Fruit fly (Drosophila melanogaster) whole organism, prepupa: ENCODE results near the gene CG2061.
A peak's percentile ranks its signal among the peaks of the same experiment; 100 is the strongest.

ENCODE experiments used
- Blimp-1 ChIP-seq: fragments of 200-800 bp; sonication (Bioruptor generic); optimal IDR thresholded peaks from 3 replicates; lab custom pipeline; 2017; ENCODE audit warnings: missing biosample characterization, missing genetic modification characterization, mild to moderate bottlenecking, moderate library complexity, missing genetic modification reagents
- CG10631 ChIP-seq: fragments of 200-800 bp; sonication (Bioruptor generic); optimal IDR thresholded peaks from 2 replicates; lab custom pipeline; 2016; ENCODE audit warnings: missing biosample characterization, missing genetic modification characterization
- CG10669 ChIP-seq: fragments of 200-800 bp; sonication (Bioruptor generic); optimal IDR thresholded peaks from 3 replicates; lab custom pipeline; 2018; ENCODE audit warnings: missing biosample characterization, mild to moderate bottlenecking, missing genetic modification characterization, moderate library complexity
- CG11294 ChIP-seq: fragments of 200-800 bp; sonication (Bioruptor generic); IDR thresholded peaks from 2 replicates; pipeline ENCODE4 v1.3.6; 2022; ENCODE audit warnings: missing biosample characterization, missing genetic modification characterization
- CG1621 ChIP-seq: fragments of 200-800 bp; sonication (Bioruptor generic); optimal IDR thresholded peaks from 3 replicates; lab custom pipeline; 2018; ENCODE audit warnings: missing biosample characterization, mild to moderate bottlenecking, missing genetic modification characterization
- CG16779 ChIP-seq: fragments of 200-800 bp; sonication (Bioruptor generic); optimal IDR thresholded peaks from 3 replicates; lab custom pipeline; 2017; ENCODE audit warnings: missing biosample characterization, mild to moderate bottlenecking, missing genetic modification characterization
- CG3032 ChIP-seq: fragments of 200-800 bp; optimal IDR thresholded peaks from 2 replicates; lab custom pipeline; 2019; ENCODE audit warnings: missing biosample characterization, mild to moderate bottlenecking, missing genetic modification characterization, moderate library complexity
- CG31627 ChIP-seq: fragments of 200-800 bp; sonication (Bioruptor generic); optimal IDR thresholded peaks from 3 replicates; lab custom pipeline; 2016; ENCODE audit warnings: missing biosample characterization, missing genetic modification characterization
- CG32006 ChIP-seq: fragments of 200-800 bp; sonication (Bioruptor generic); optimal IDR thresholded peaks from 3 replicates; lab custom pipeline; 2017; ENCODE audit warnings: missing biosample characterization, mild to moderate bottlenecking, missing genetic modification characterization
- CG34406 ChIP-seq: fragments of 200-800 bp; sonication (Bioruptor generic); optimal IDR thresholded peaks from 3 replicates; lab custom pipeline; 2016; ENCODE audit warnings: missing biosample characterization, missing genetic modification characterization
- CG4318 ChIP-seq: fragments of 200-800 bp; sonication (Bioruptor generic); optimal IDR thresholded peaks from 3 replicates; lab custom pipeline; 2017; ENCODE audit warnings: missing biosample characterization, mild to moderate bottlenecking, missing genetic modification characterization
- CG6163 ChIP-seq: fragments of 200-800 bp; sonication (Bioruptor generic); IDR thresholded peaks from 3 replicates; pipeline ENCODE4 v1.3.6; 2022; ENCODE audit warnings: missing biosample characterization, missing genetic modification characterization
- CG6792 ChIP-seq: fragments of 200-800 bp; sonication (Bioruptor generic); optimal IDR thresholded peaks from 3 replicates; lab custom pipeline; 2016; ENCODE audit warnings: missing biosample characterization, missing genetic modification characterization
- CG6854 ChIP-seq: fragments of 200-800 bp; sonication (Bioruptor generic); optimal IDR thresholded peaks from 2 replicates; lab custom pipeline; 2017; ENCODE audit warnings: missing biosample characterization, mild to moderate bottlenecking, missing genetic modification characterization
- CG9139 ChIP-seq: fragments of 200-800 bp; sonication (Bioruptor generic); optimal IDR thresholded peaks from 3 replicates; lab custom pipeline; 2017; ENCODE audit warnings: missing biosample characterization, mild to moderate bottlenecking, missing genetic modification characterization
- Eip78C ChIP-seq: fragments of 200-800 bp; sonication (Bioruptor generic); peaks from one replicate; lab custom pipeline; 2016; ENCODE audit warnings: missing biosample characterization, missing genetic modification characterization
- Ets21C ChIP-seq: fragments of 200-800 bp; sonication (Bioruptor generic); optimal IDR thresholded peaks from 3 replicates; lab custom pipeline; 2016; ENCODE audit warnings: missing biosample characterization, missing genetic modification characterization
- Hr39 ChIP-seq: fragments of 200-800 bp; sonication (Bioruptor generic); optimal IDR thresholded peaks from 2 replicates; lab custom pipeline; 2016; ENCODE audit warnings: missing biosample characterization, missing genetic modification characterization
- Hr4 ChIP-seq: fragments of 200-800 bp; sonication (Bioruptor generic); optimal IDR thresholded peaks from 3 replicates; lab custom pipeline; 2016; ENCODE audit warnings: missing biosample characterization, missing genetic modification characterization
- Lpt ChIP-seq: fragments of 200-800 bp; sonication (Bioruptor generic); optimal IDR thresholded peaks from 3 replicates; lab custom pipeline; 2016; ENCODE audit warnings: missing biosample characterization, missing genetic modification characterization
- Met ChIP-seq: fragments of 200-800 bp; sonication (Bioruptor generic); optimal IDR thresholded peaks from 3 replicates; lab custom pipeline; 2016; ENCODE audit warnings: missing biosample characterization, missing genetic modification characterization
- OdsH ChIP-seq: fragments of 200-800 bp; sonication (Bioruptor generic); optimal IDR thresholded peaks from 3 replicates; lab custom pipeline; 2016; ENCODE audit warnings: missing biosample characterization, missing genetic modification characterization
- Sox102F ChIP-seq: fragments of 200-800 bp; sonication (Bioruptor generic); optimal IDR thresholded peaks from 2 replicates; lab custom pipeline; 2016; ENCODE audit warnings: missing biosample characterization, mild to moderate bottlenecking, missing genetic modification characterization
- Sox14 ChIP-seq: fragments of 200-800 bp; sonication (Bioruptor generic); optimal IDR thresholded peaks from 3 replicates; lab custom pipeline; 2016; ENCODE audit warnings: missing biosample characterization, missing genetic modification characterization
- achi ChIP-seq: fragments of 200-800 bp; sonication (Bioruptor generic); optimal IDR thresholded peaks from 3 replicates; lab custom pipeline; 2016; ENCODE audit warnings: missing biosample characterization, missing genetic modification characterization
- cyc ChIP-seq: fragments of 200-800 bp; sonication (Bioruptor generic); optimal IDR thresholded peaks from 3 replicates; lab custom pipeline; 2016; ENCODE audit warnings: missing biosample characterization, missing genetic modification characterization
- dsx ChIP-seq: fragments of 200-800 bp; optimal IDR thresholded peaks from 3 replicates; lab custom pipeline; 2019; ENCODE audit warnings: missing biosample characterization, mild to moderate bottlenecking, missing genetic modification characterization, moderate library complexity; ENCODE audit not compliant: poor library complexity, severe bottlenecking
- eg ChIP-seq: fragments of 200-800 bp; sonication (Bioruptor generic); IDR thresholded peaks from 3 replicates; pipeline ENCODE4 v1.3.6; 2022; ENCODE audit warnings: missing biosample characterization, missing genetic modification characterization
- fkh ChIP-seq: fragments of 200-800 bp; sonication (Bioruptor generic); optimal IDR thresholded peaks from 3 replicates; lab custom pipeline; 2017; ENCODE audit warnings: missing biosample characterization, mild to moderate bottlenecking, missing genetic modification characterization, moderate library complexity
- lz ChIP-seq: fragments of 200-800 bp; sonication (Bioruptor generic); optimal IDR thresholded peaks from 3 replicates; lab custom pipeline; 2016; ENCODE audit warnings: missing biosample characterization, missing genetic modification characterization
- pdm3 ChIP-seq: fragments of 200-800 bp; sonication (Bioruptor generic); optimal IDR thresholded peaks from 3 replicates; lab custom pipeline; 2016; ENCODE audit warnings: missing biosample characterization, missing genetic modification characterization
- salr ChIP-seq, 2 experiments: fragments of 200-800 bp; sonication (Bioruptor generic); optimal IDR thresholded peaks; 3 replicates each; lab custom pipeline; 2016 to 2018; ENCODE audit warnings: missing biosample characterization in 2 of 2, missing genetic modification characterization in 2 of 2, mild to moderate bottlenecking in 1 of 2
- spab ChIP-seq: fragments of 200-800 bp; sonication (Bioruptor generic); optimal IDR thresholded peaks from 2 replicates; lab custom pipeline; 2017; ENCODE audit warnings: missing biosample characterization, mild to moderate bottlenecking, missing genetic modification characterization, missing genetic modification reagents
- svp ChIP-seq: fragments of 200-800 bp; sonication (Bioruptor generic); peaks from one replicate; lab custom pipeline; 2016; ENCODE audit warnings: missing biosample characterization, missing genetic modification characterization
- vri ChIP-seq: fragments of 200-800 bp; sonication (Bioruptor generic); optimal IDR thresholded peaks from 3 replicates; lab custom pipeline; 2016; ENCODE audit warnings: missing biosample characterization, mild to moderate bottlenecking, missing genetic modification characterization

CG2061 gene

DNA sequence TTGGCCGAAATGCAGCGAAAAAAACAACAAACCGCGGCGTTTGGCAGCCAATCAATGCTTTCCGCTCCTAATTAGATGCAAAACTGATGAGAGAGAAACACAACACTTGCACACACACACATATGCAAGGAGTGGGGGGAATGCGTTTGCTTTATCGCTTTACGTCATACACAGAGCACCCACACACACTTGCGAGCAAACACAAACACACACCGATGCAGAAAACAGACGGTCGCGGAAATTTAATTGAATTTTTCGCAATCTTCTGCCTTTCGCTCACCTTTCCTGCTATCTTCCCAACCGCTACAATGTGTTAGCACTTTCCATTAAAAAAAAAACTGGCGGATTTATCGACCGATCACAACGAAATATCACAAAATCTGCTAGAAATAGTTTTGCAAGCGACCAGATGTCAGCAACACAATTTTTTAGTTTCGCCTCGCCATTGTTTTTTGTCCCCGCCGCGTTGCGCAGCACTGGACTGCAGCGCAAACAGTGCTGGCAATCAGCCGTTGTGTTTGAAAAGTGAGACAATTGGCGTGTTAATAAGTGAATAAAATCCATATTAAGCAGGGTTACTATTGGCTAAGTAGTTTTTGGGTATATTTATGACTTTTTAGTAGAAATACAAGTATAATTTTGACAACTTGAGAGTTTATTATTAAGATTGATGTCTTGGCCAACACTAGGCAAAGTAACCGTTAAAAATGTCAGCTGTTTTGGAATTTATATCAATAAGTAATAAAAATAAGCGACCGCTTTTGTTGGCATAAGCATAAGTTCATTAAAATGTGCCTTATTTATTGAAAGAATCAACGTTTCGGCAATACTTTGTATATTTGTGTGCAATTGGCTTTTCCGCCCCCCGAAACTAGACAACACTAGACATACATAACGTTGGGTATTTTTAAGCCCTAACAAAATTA is 44.6 kb downstream of the CG2061 start, which contains the start of gene Klp10A (continued):
- TF ChIP-seq dsx (GFP tag; lab: Kevin White, UChicago) = no peak
- no peak for TF ChIP-seq pdm3 (GFP tag; lab: Kevin White, UChicago)
- no peak for TF ChIP-seq spab (GFP tag; lab: Kevin White, UChicago)
- no peak for TF ChIP-seq OdsH
- TF ChIP-seq CG6792 (GFP tag; lab: Kevin White, UChicago) = no peak
- TF ChIP-seq CG31627 (GFP tag; lab: Kevin White, UChicago) = peak; percentile 39
- no peak for TF ChIP-seq CG11294 (GFP tag; lab: Robert Waterston, UW)
- TF ChIP-seq Sox102F = no peak
- TF ChIP-seq vri (GFP tag; lab: Kevin White, UChicago) = peak; percentile 87
- peak; percentile 77 for TF ChIP-seq Eip78C
- TF ChIP-seq eg = no peak
- TF ChIP-seq CG4318 (GFP tag; lab: Kevin White, UChicago) = no peak
- peak; percentile 36 for TF ChIP-seq CG10631 (GFP tag; lab: Kevin White, UChicago)
- no peak for TF ChIP-seq CG16779 (tag; lab: Kevin White, UChicago)
- TF ChIP-seq Lpt (GFP tag; lab: Kevin White, UChicago) = no peak
- no peak for TF ChIP-seq Ets21C (GFP tag; lab: Kevin White, UChicago)
- no peak for TF ChIP-seq salr (GFP tag; optimal IDR thresholded peaks at IDR 0.05; lab: Kevin White, UChicago)
- TF ChIP-seq Sox14 (GFP tag; lab: Kevin White, UChicago) = peak; percentile 51
- peak; percentile 76 for TF ChIP-seq svp (GFP tag; lab: Kevin White, UChicago)
- no peak for TF ChIP-seq CG6854
- TF ChIP-seq lz (GFP tag; lab: Kevin White, UChicago) = peak; percentile 48
- TF ChIP-seq CG10669 (GFP tag; lab: Kevin White, UChicago) = no peak
- TF ChIP-seq, all 60 proteins: peak for 19

DNA sequence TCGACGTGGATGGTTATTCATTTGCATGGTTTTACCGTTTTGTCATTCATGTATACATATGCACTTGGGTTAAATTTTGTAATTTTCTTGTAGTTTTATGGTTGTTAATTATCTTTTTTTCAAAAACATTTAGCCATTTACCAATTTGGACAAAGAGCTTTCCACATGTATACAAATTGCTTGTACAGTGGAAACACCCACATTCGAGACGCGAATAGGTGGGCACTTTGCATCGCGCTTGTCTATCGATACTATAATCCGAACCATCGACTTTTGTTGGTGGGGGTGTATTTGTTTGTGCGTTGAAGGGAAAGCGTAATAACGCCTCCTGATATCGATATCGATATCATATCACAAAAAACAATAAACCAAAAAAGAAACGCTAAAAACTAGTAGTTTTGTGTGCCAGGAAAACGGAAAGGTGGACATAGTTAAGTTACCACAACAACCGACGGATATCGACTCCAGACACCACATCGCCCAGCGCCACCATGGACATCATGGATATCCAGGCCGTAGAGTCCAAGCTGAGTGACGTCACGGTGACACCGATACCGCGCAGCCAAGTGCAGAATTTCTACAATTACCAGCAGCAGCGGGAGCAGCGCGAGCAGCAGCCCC is 45.4 kb downstream of the CG2061 start, which contains the start of gene CDK2AP1:
Gene CDK2AP1 (plus strand): TSS at position 294 of the 621 bp plus-strand sequence.
- peak; percentile 3 for TF ChIP-seq OdsH
- no peak for TF ChIP-seq CG6163 (GFP tag; lab: Robert Waterston, UW)
- TF ChIP-seq fkh (GFP tag; lab: Kevin White, UChicago) = peak; percentile 6
- peak; percentile 7 for TF ChIP-seq CG32006 (GFP tag; lab: Kevin White, UChicago)
- no peak for TF ChIP-seq CG34406
- no peak for TF ChIP-seq CG9139 (GFP tag; lab: Kevin White, UChicago)
- peak; percentile 10 for TF ChIP-seq dsx (GFP tag; lab: Kevin White, UChicago)
- peak; percentile 18 for TF ChIP-seq vri (GFP tag; lab: Kevin White, UChicago)
- TF ChIP-seq Met (GFP tag; lab: Kevin White, UChicago) = no peak
- TF ChIP-seq cyc (GFP tag; lab: Kevin White, UChicago) = peak; percentile 7
- peak; percentile 74 for TF ChIP-seq CG1621 (tag; lab: Kevin White, UChicago)
- TF ChIP-seq CG3032 (tag; lab: Kevin White, UChicago) = peak; percentile 30
- TF ChIP-seq Sox102F = no peak
- no peak for TF ChIP-seq CG11294 (GFP tag; lab: Robert Waterston, UW)
- TF ChIP-seq achi (GFP tag; lab: Kevin White, UChicago) = no peak
- TF ChIP-seq Sox14 (GFP tag; lab: Kevin White, UChicago) = peak; percentile 54
- peak; percentile 12 for TF ChIP-seq CG10631 (GFP tag; lab: Kevin White, UChicago)
- peak; percentile 36 for TF ChIP-seq CG31627 (GFP tag; lab: Kevin White, UChicago)
- peak; percentile 34 for TF ChIP-seq Hr39 (GFP tag; lab: Kevin White, UChicago)
- peak; percentile 30 for TF ChIP-seq pdm3 (GFP tag; lab: Kevin White, UChicago)
- TF ChIP-seq, all 60 proteins: peak for 13

DNA sequence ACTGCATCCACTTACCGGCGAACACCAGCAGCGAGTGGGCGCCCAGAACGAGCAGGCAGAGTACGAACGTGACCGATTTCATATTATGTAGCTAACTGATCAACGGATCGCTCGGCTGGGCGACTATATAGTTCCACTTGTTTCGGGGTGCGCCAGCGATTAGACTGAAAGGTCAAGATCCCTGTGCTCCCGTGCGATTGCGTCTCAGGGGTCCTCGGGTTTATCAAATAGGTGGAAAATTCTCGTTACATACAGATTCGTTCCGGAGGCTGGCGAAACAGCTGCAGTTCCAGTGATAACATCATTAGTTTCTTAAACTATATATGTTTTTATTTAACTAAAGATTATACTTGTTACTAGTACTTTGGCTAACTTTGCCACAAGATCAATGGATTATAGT is 47.9 kb downstream of the CG2061 start, which contains the start of gene ssp7:
Gene ssp7 (minus strand): TSS at position 101 of the 400 bp plus-strand sequence.
- TF ChIP-seq achi (GFP tag; lab: Kevin White, UChicago) = no peak
- TF ChIP-seq CG3032 (tag; lab: Kevin White, UChicago) = no peak
- no peak for TF ChIP-seq Hr4 (GFP tag; lab: Kevin White, UChicago)
- TF ChIP-seq Lpt (GFP tag; lab: Kevin White, UChicago) = no peak
- TF ChIP-seq Blimp-1 = no peak
- TF ChIP-seq CG11294 (GFP tag; lab: Robert Waterston, UW) = no peak
- no peak for TF ChIP-seq Met (GFP tag; lab: Kevin White, UChicago)
- TF ChIP-seq CG6792 (GFP tag; lab: Kevin White, UChicago) = no peak
- no peak for TF ChIP-seq Hr39 (GFP tag; lab: Kevin White, UChicago)
- TF ChIP-seq, all 60 proteins: peak for 0
